Fruit fly (Drosophila melanogaster) whole organism, embryonic: ENCODE measurements around the gene CG17376.
A peak's percentile ranks its signal among the peaks of the same experiment; 100 is the strongest.

Experiments used
- Asciz ChIP-seq: fragments of 200-800 bp; sonication (Bioruptor generic); optimal IDR thresholded peaks from 2 replicates; lab custom pipeline; 2017; ENCODE audit warnings: missing biosample characterization, mild to moderate bottlenecking, missing genetic modification characterization, missing genetic modification reagents
- Atf6 ChIP-seq: fragments of 200-800 bp; sonication (Bioruptor generic); IDR thresholded peaks from 2 replicates; pipeline ENCODE4 v1.3.6; 2022; ENCODE audit warnings: missing biosample characterization, missing genetic modification characterization
- Bgb ChIP-seq: fragments of 200-800 bp; sonication (Bioruptor generic); IDR thresholded peaks from 2 replicates; pipeline ENCODE4 v1.3.6; 2022; ENCODE audit warnings: missing biosample characterization, missing genetic modification characterization; ENCODE audit not compliant: partially characterized antibody
- CG1024 ChIP-seq: fragments of 200-800 bp; sonication (Bioruptor generic); IDR thresholded peaks from 2 replicates; pipeline ENCODE4 v1.3.6; 2022; ENCODE audit warnings: missing biosample characterization, missing genetic modification characterization
- CG10366 ChIP-seq: fragments of 200-800 bp; sonication (Bioruptor generic); IDR thresholded peaks from 2 replicates; pipeline ENCODE4 v1.3.6; 2022; ENCODE audit warnings: missing biosample characterization, missing genetic modification characterization
- CG10565 ChIP-seq: fragments of 200-800 bp; sonication (Bioruptor generic); optimal IDR thresholded peaks from 3 replicates; lab custom pipeline; 2016; ENCODE audit warnings: missing biosample characterization, mild to moderate bottlenecking, missing genetic modification characterization
- CG13123 ChIP-seq: fragments of 200-800 bp; sonication (Bioruptor generic); optimal IDR thresholded peaks from 2 replicates; lab custom pipeline; 2016; ENCODE audit warnings: missing biosample characterization, missing genetic modification characterization
- CG13296 ChIP-seq: fragments of 200-800 bp; sonication (Bioruptor generic); optimal IDR thresholded peaks from 3 replicates; lab custom pipeline; 2018; ENCODE audit warnings: missing biosample characterization, mild to moderate bottlenecking, missing genetic modification characterization
- CG15011 ChIP-seq: fragments of 200-800 bp; sonication (Bioruptor generic); optimal IDR thresholded peaks from 3 replicates; lab custom pipeline; 2018; ENCODE audit warnings: missing biosample characterization, mild to moderate bottlenecking, missing genetic modification characterization
- CG15073 ChIP-seq: fragments of 200-800 bp; sonication (Bioruptor generic); optimal IDR thresholded peaks from 2 replicates; lab custom pipeline; 2016; ENCODE audit warnings: missing biosample characterization, missing genetic modification characterization
- CG16863 ChIP-seq: fragments of 200-800 bp; sonication (Bioruptor generic); optimal IDR thresholded peaks from 3 replicates; lab custom pipeline; 2016; ENCODE audit warnings: missing biosample characterization, missing genetic modification characterization
- CG18764 ChIP-seq: fragments of 200-800 bp; sonication (Bioruptor generic); optimal IDR thresholded peaks from 3 replicates; lab custom pipeline; 2016; ENCODE audit warnings: missing biosample characterization, missing genetic modification characterization
- CG31441 ChIP-seq: fragments of 200-800 bp; sonication (Bioruptor generic); IDR thresholded peaks from 2 replicates; pipeline ENCODE4 v1.3.6; 2022; ENCODE audit warnings: missing biosample characterization, missing genetic modification characterization
- CG33213 ChIP-seq: fragments of 200-800 bp; sonication (Bioruptor generic); optimal IDR thresholded peaks from 3 replicates; lab custom pipeline; 2016; ENCODE audit warnings: missing biosample characterization, missing genetic modification characterization
- CG34376 ChIP-seq: fragments of 200-800 bp; sonication (Bioruptor generic); optimal IDR thresholded peaks from 2 replicates; lab custom pipeline; 2018; ENCODE audit warnings: missing biosample characterization, mild to moderate bottlenecking, missing genetic modification characterization
- CG34422 ChIP-seq: fragments of 200-800 bp; sonication (Bioruptor generic); IDR thresholded peaks from 3 replicates; pipeline ENCODE4 v1.3.6; 2022; ENCODE audit warnings: missing biosample characterization, missing genetic modification characterization
- CG4730 ChIP-seq: fragments of 200-800 bp; sonication (Bioruptor generic); IDR thresholded peaks from 2 replicates; pipeline ENCODE4 v1.3.6; 2022; ENCODE audit warnings: missing biosample characterization, missing genetic modification characterization
- CG4820 ChIP-seq: fragments of 200-800 bp; sonication (Bioruptor generic); optimal IDR thresholded peaks from 3 replicates; lab custom pipeline; 2016; ENCODE audit warnings: missing biosample characterization, missing genetic modification characterization
- CG7271 ChIP-seq: fragments of 200-800 bp; sonication (Bioruptor generic); optimal IDR thresholded peaks from 2 replicates; lab custom pipeline; 2018; ENCODE audit warnings: missing biosample characterization, mild to moderate bottlenecking, missing genetic modification characterization, moderate library complexity
- CG8478 ChIP-seq: fragments of >200 bp; optimal IDR thresholded peaks from 2 replicates; lab custom pipeline; 2018
- CG9437 ChIP-seq: fragments of 200-800 bp; sonication (Bioruptor generic); optimal IDR thresholded peaks from 2 replicates; lab custom pipeline; 2018; ENCODE audit warnings: missing biosample characterization, mild to moderate bottlenecking, missing genetic modification characterization
- CG9797 ChIP-seq: fragments of 200-800 bp; sonication (Bioruptor generic); optimal IDR thresholded peaks from 3 replicates; lab custom pipeline; 2018; ENCODE audit warnings: missing biosample characterization, mild to moderate bottlenecking, missing genetic modification characterization
- Dfd ChIP-seq, 2 experiments: fragments of >200 bp; optimal IDR thresholded peaks; 2 replicates each; lab custom pipeline; 2017; ENCODE audit warnings: missing biosample characterization in 2 of 2, missing genetic modification characterization in 2 of 2
- Eip74EF ChIP-seq, 2 experiments: fragments of 200-800 bp in 1 of 2; fragments of >200 bp in 1 of 2; sonication (Bioruptor generic) in 1 of 2; optimal IDR thresholded peaks; 2 replicates each; lab custom pipeline; 2017 to 2019; ENCODE audit warnings: missing biosample characterization in 2 of 2, missing genetic modification characterization in 2 of 2, mild to moderate bottlenecking in 1 of 2, moderate library complexity in 1 of 2
- GATAe ChIP-seq: fragments of 200-800 bp; sonication (Bioruptor generic); conservative IDR thresholded peaks from 2 replicates; pipeline ENCODE4 v1.3.6; 2022; ENCODE audit warnings: missing biosample characterization, missing genetic modification characterization
- HLH54F ChIP-seq: fragments of 200-800 bp; sonication (Bioruptor generic); optimal IDR thresholded peaks from 3 replicates; lab custom pipeline; 2016; ENCODE audit warnings: missing biosample characterization, missing genetic modification characterization
- HmgZ ChIP-seq: fragments of 200-800 bp; sonication (Bioruptor generic); optimal IDR thresholded peaks from 2 replicates; lab custom pipeline; 2018; ENCODE audit warnings: missing biosample characterization, mild to moderate bottlenecking, missing genetic modification characterization
- Hmr ChIP-seq: fragments of 200-800 bp; sonication (Bioruptor generic); optimal IDR thresholded peaks from 3 replicates; lab custom pipeline; 2017; ENCODE audit warnings: mild to moderate bottlenecking, missing biosample characterization, missing genetic modification reagents, missing genetic modification characterization
- Hr51 ChIP-seq, 2 experiments: fragments of 200-800 bp; sonication (Bioruptor generic); optimal IDR thresholded peaks; 2 replicates in 1 of 2; 3 replicates in 1 of 2; lab custom pipeline; 2016 to 2018; ENCODE audit warnings: missing biosample characterization in 2 of 2, missing genetic modification characterization in 2 of 2, mild to moderate bottlenecking in 1 of 2, moderate library complexity in 1 of 2
- NK7.1 ChIP-seq: fragments of 200-800 bp; sonication (Bioruptor generic); optimal IDR thresholded peaks from 3 replicates; lab custom pipeline; 2016; ENCODE audit warnings: missing biosample characterization, missing genetic modification characterization
- Oaz ChIP-seq: fragments of 200-800 bp; sonication (Bioruptor generic); IDR thresholded peaks from 2 replicates; pipeline ENCODE4 v1.3.6; 2022; ENCODE audit warnings: missing biosample characterization, missing genetic modification characterization
- Opbp ChIP-seq: fragments of 200-800 bp; sonication (Bioruptor generic); IDR thresholded peaks from 3 replicates; pipeline ENCODE4 v1.3.6; 2022; ENCODE audit warnings: missing biosample characterization, missing genetic modification characterization; ENCODE audit not compliant: partially characterized antibody
- bigmax ChIP-seq: fragments of 200-800 bp; sonication (Bioruptor generic); optimal IDR thresholded peaks from 2 replicates; lab custom pipeline; 2018; ENCODE audit warnings: missing biosample characterization, mild to moderate bottlenecking, missing genetic modification characterization
- br ChIP-seq: fragments of >200 bp; optimal IDR thresholded peaks from 2 replicates; lab custom pipeline; 2017
- bsh ChIP-seq, 2 experiments: fragments of 200-800 bp; sonication (Bioruptor generic); optimal IDR thresholded peaks; 2 replicates each; lab custom pipeline; 2017 to 2018; ENCODE audit warnings: mild to moderate bottlenecking in 2 of 2, missing biosample characterization in 2 of 2, missing genetic modification characterization in 2 of 2, moderate library complexity in 1 of 2
- cg ChIP-seq: fragments of 200-800 bp; sonication (Bioruptor generic); optimal IDR thresholded peaks from 3 replicates; lab custom pipeline; 2019; ENCODE audit warnings: missing biosample characterization, mild to moderate bottlenecking, missing genetic modification characterization, moderate library complexity
- corto ChIP-seq: fragments of 200-800 bp; sonication (Bioruptor generic); optimal IDR thresholded peaks from 2 replicates; lab custom pipeline; 2016; ENCODE audit warnings: missing biosample characterization, mild to moderate bottlenecking, missing genetic modification characterization, moderate library complexity
- dan ChIP-seq: fragments of 200-800 bp; sonication (Bioruptor generic); IDR thresholded peaks from 2 replicates; pipeline ENCODE4 v1.3.6; 2022; ENCODE audit warnings: missing biosample characterization, missing genetic modification characterization
- dysf ChIP-seq: fragments of 200-800 bp; sonication (Bioruptor generic); IDR thresholded peaks from 3 replicates; pipeline ENCODE4 v1.3.6; 2022; ENCODE audit warnings: missing biosample characterization, missing genetic modification characterization
- emc ChIP-seq: fragments of 200-800 bp; sonication (Bioruptor generic); optimal IDR thresholded peaks from 2 replicates; lab custom pipeline; 2016; ENCODE audit warnings: missing biosample characterization, missing genetic modification characterization
- ewg ChIP-seq: fragments of 200-800 bp; sonication (Bioruptor generic); optimal IDR thresholded peaks from 3 replicates; lab custom pipeline; 2017; ENCODE audit warnings: mild to moderate bottlenecking, missing biosample characterization, missing genetic modification reagents, missing genetic modification characterization
- h ChIP-seq: fragments of >200 bp; optimal IDR thresholded peaks from 2 replicates; lab custom pipeline; 2017
- nerfin-2 ChIP-seq: fragments of 200-800 bp; sonication (Bioruptor generic); IDR thresholded peaks from 2 replicates; pipeline ENCODE4 v1.3.6; 2022; ENCODE audit warnings: missing biosample characterization, missing genetic modification characterization; ENCODE audit not compliant: partially characterized antibody
- pho ChIP-seq: fragments of 200-800 bp; sonication (Bioruptor generic); optimal IDR thresholded peaks from 2 replicates; lab custom pipeline; 2016; ENCODE audit warnings: missing biosample characterization, missing genetic modification characterization
- pros ChIP-seq: fragments of 200-800 bp; sonication (Bioruptor generic); optimal IDR thresholded peaks from 3 replicates; lab custom pipeline; 2019; ENCODE audit warnings: missing biosample characterization, mild to moderate bottlenecking, missing genetic modification characterization, moderate library complexity
- psq ChIP-seq: fragments of 200-800 bp; sonication (Bioruptor generic); optimal IDR thresholded peaks from 2 replicates; lab custom pipeline; 2017; ENCODE audit warnings: missing biosample characterization, missing genetic modification characterization
- sug ChIP-seq: fragments of 200-800 bp; optimal IDR thresholded peaks from 2 replicates; lab custom pipeline; 2019; ENCODE audit warnings: missing biosample characterization, mild to moderate bottlenecking, missing genetic modification characterization, moderate library complexity
- toy ChIP-seq: fragments of 200-800 bp; sonication (Bioruptor generic); IDR thresholded peaks from 2 replicates; pipeline ENCODE4 v1.3.6; 2022; ENCODE audit warnings: missing biosample characterization, missing genetic modification characterization
- z ChIP-seq: fragments of 200-800 bp; sonication (Bioruptor generic); IDR thresholded peaks from 3 replicates; pipeline ENCODE4 v1.3.6; 2022; ENCODE audit warnings: missing biosample characterization, missing genetic modification characterization
- zf30C ChIP-seq: fragments of 200-800 bp; sonication (Bioruptor generic); optimal IDR thresholded peaks from 3 replicates; lab custom pipeline; 2018; ENCODE audit warnings: missing biosample characterization, mild to moderate bottlenecking, missing genetic modification characterization
- zfh2 ChIP-seq: fragments of 200-800 bp; sonication (Bioruptor generic); optimal IDR thresholded peaks from 2 replicates; lab custom pipeline; 2016; ENCODE audit warnings: missing biosample characterization, missing genetic modification characterization

CG17376 gene

dm6 chr2L:6791845-6792443 is 8.8 kb downstream of the CG17376 start (continued):
- TF ChIP-seq toy (GFP tag; lab: Robert Waterston, UW) = no peak
- TF ChIP-seq CG10366 = no peak
- no peak for TF ChIP-seq zf30C (GFP tag; lab: Kevin White, UChicago)
- no peak for TF ChIP-seq ewg (GFP tag; lab: Kevin White, UChicago)
- TF ChIP-seq HLH54F (GFP tag; lab: Kevin White, UChicago) = no peak
- no peak for TF ChIP-seq br
- TF ChIP-seq pho = no peak
- peak; percentile 27 for TF ChIP-seq sug
- no peak for TF ChIP-seq CG10565
- no peak for TF ChIP-seq dysf (GFP tag; lab: Robert Waterston, UW)
- TF ChIP-seq CG8478 = no peak
- TF ChIP-seq z (GFP tag; lab: Robert Waterston, UW) = peak; percentile 97
- no peak for TF ChIP-seq Hmr
- no peak for TF ChIP-seq CG13123 (GFP tag; lab: Kevin White, UChicago)
- TF ChIP-seq CG15011 (GFP tag; lab: Kevin White, UChicago) = no peak
- TF ChIP-seq Asciz = no peak
- no peak for TF ChIP-seq CG18764 (GFP tag; lab: Kevin White, UChicago)
- TF ChIP-seq CG16863 (GFP tag; lab: Kevin White, UChicago) = no peak
- no peak for TF ChIP-seq Bgb (GFP tag; lab: Robert Waterston, UW)
- TF ChIP-seq CG4820 (GFP tag; lab: Kevin White, UChicago) = no peak
- no peak for TF ChIP-seq CG33213 (GFP tag; lab: Kevin White, UChicago)
- no peak for TF ChIP-seq Opbp (GFP tag; lab: Robert Waterston, UW)
- TF ChIP-seq dan (GFP tag; lab: Robert Waterston, UW) = no peak
- no peak for TF ChIP-seq nerfin-2 (GFP tag; lab: Robert Waterston, UW)
- no peak for TF ChIP-seq Dfd (GFP tag; optimal IDR thresholded peaks at IDR 0.05; lab: Kevin White, UChicago)
- TF ChIP-seq Oaz = no peak
- TF ChIP-seq h (lab: Kevin White, UChicago) = no peak
- no peak for TF ChIP-seq corto (GFP tag; lab: Kevin White, UChicago)
- TF ChIP-seq Hr51 (GFP tag; optimal IDR thresholded peaks at IDR 0.05; lab: Kevin White, UChicago) = no peak
- TF ChIP-seq Atf6 (GFP tag; lab: Robert Waterston, UW) = no peak
- TF ChIP-seq GATAe = no peak
- TF ChIP-seq CG34422 (GFP tag; lab: Robert Waterston, UW) = peak; percentile 25; the same call in 1 of the 3 replicates
- TF ChIP-seq psq (GFP tag; lab: Kevin White, UChicago) = no peak
- no peak for TF ChIP-seq NK7.1 (GFP tag; lab: Kevin White, UChicago)
- TF ChIP-seq CG1024 (GFP tag; lab: Robert Waterston, UW) = no peak
- no peak for TF ChIP-seq bsh (GFP tag; optimal IDR thresholded peaks at IDR 0.05; lab: Kevin White, UChicago)
- TF ChIP-seq HmgZ (tag; lab: Kevin White, UChicago) = peak; percentile 17
- TF ChIP-seq emc (GFP tag; lab: Kevin White, UChicago) = no peak
- TF ChIP-seq Eip74EF (GFP tag; optimal IDR thresholded peaks at IDR 0.05; lab: Kevin White, UChicago) = no peak
- TF ChIP-seq zfh2 (GFP tag; lab: Kevin White, UChicago) = no peak
- TF ChIP-seq CG34376 = peak; percentile 10
- no peak for TF ChIP-seq CG13296 (GFP tag; lab: Kevin White, UChicago)
- TF ChIP-seq CG9437 (GFP tag; lab: Kevin White, UChicago) = no peak
- no peak for TF ChIP-seq CG15073 (GFP tag; lab: Kevin White, UChicago)
- no peak for TF ChIP-seq CG9797 (GFP tag; lab: Kevin White, UChicago)
- TF ChIP-seq cg (GFP tag; lab: Kevin White, UChicago) = peak; percentile 79
- TF ChIP-seq pros (GFP tag; lab: Kevin White, UChicago) = peak; percentile 67
- no peak for TF ChIP-seq CG4730 (GFP tag; lab: Robert Waterston, UW)
- no peak for TF ChIP-seq CG7271 (tag; lab: Kevin White, UChicago)
- no peak for TF ChIP-seq CG31441 (GFP tag; lab: Robert Waterston, UW)
- peak; percentile 98 for TF ChIP-seq bigmax (GFP tag; lab: Kevin White, UChicago)
